Worm (Caenorhabditis elegans) whole organism, mixed stage, embryonic: Measurements from ENCODE around the gene C03G6.6.

Experiments
- bed-3 ChIP-seq: fragments of 200-800 bp; sonication (Bioruptor generic); optimal IDR thresholded peaks from 3 replicates; lab custom pipeline; 2018; ENCODE audit warnings: mild to moderate bottlenecking, missing genetic modification characterization, moderate library complexity, missing compliant biosample characterization
- blmp-1 ChIP-seq: fragments of 150-350 bp; optimal IDR thresholded peaks from 2 replicates; lab custom pipeline; 2014; ENCODE audit warnings: missing biosample characterization, missing genetic modification characterization
- ceh-43 ChIP-seq: fragments of 200-800 bp; sonication (Bioruptor generic); optimal IDR thresholded peaks from 2 replicates; lab custom pipeline; 2018; ENCODE audit warnings: mild to moderate bottlenecking, missing genetic modification characterization, moderate library complexity, missing compliant biosample characterization
- ces-1 ChIP-seq: fragments of 150-350 bp; optimal IDR thresholded peaks from 2 replicates; lab custom pipeline; 2014; ENCODE audit warnings: missing biosample characterization, missing genetic modification reagents, missing genetic modification characterization
- cnd-1 ChIP-seq: fragments of 200-800 bp; sonication (Bioruptor generic); optimal IDR thresholded peaks from 2 replicates; lab custom pipeline; 2018; ENCODE audit warnings: mild to moderate bottlenecking, missing genetic modification characterization, missing compliant biosample characterization
- drap-1 ChIP-seq: fragments of 200-800 bp; sonication (Bioruptor generic); optimal IDR thresholded peaks from 3 replicates; lab custom pipeline; 2018; ENCODE audit warnings: mild to moderate bottlenecking, missing genetic modification characterization, missing compliant biosample characterization
- elt-1 ChIP-seq: sonication (generic microtip); optimal IDR thresholded peaks from 2 replicates; lab custom pipeline; 2017; ENCODE audit warnings: missing genetic modification characterization, mild to moderate bottlenecking, missing compliant biosample characterization, antibody characterized with exemption, moderate library complexity, borderline replicate concordance; ENCODE audit not compliant: insufficient read depth
- elt-3 ChIP-seq: fragments of 150-350 bp; optimal IDR thresholded peaks from 2 replicates; lab custom pipeline; 2014; ENCODE audit warnings: missing biosample characterization, missing genetic modification characterization
- flh-1 ChIP-seq: fragments of 200-800 bp; sonication (Bioruptor generic); optimal IDR thresholded peaks from 2 replicates; lab custom pipeline; 2018; ENCODE audit warnings: mild to moderate bottlenecking, missing genetic modification characterization, moderate library complexity, missing compliant biosample characterization
- ham-2 ChIP-seq: fragments of 200-800 bp; sonication (Bioruptor generic); optimal IDR thresholded peaks from 2 replicates; lab custom pipeline; 2018; ENCODE audit warnings: mild to moderate bottlenecking, missing genetic modification characterization, missing compliant biosample characterization
- hlh-1 ChIP-seq: fragments of 150-350 bp; optimal IDR thresholded peaks from 2 replicates; lab custom pipeline; 2014; ENCODE audit warnings: missing biosample characterization, missing genetic modification reagents, missing genetic modification characterization
- lin-13 ChIP-seq: fragments of 150-350 bp; optimal IDR thresholded peaks from 2 replicates; lab custom pipeline; 2014; ENCODE audit warnings: missing biosample characterization, missing genetic modification characterization
- lin-32 ChIP-seq: fragments of 200-800 bp; sonication (Bioruptor generic); optimal IDR thresholded peaks from 2 replicates; lab custom pipeline; 2018; ENCODE audit warnings: mild to moderate bottlenecking, missing genetic modification characterization, missing compliant biosample characterization
- lsy-2 ChIP-seq: fragments of 150-350 bp; optimal IDR thresholded peaks from 2 replicates; lab custom pipeline; 2014; ENCODE audit warnings: missing biosample characterization, missing genetic modification characterization
- mab-5 ChIP-seq: fragments of 150-350 bp; optimal IDR thresholded peaks from 2 replicates; lab custom pipeline; 2014; ENCODE audit warnings: missing biosample characterization, missing genetic modification characterization
- mep-1 ChIP-seq: fragments of 150-350 bp; optimal IDR thresholded peaks from 2 replicates; lab custom pipeline; 2017; ENCODE audit warnings: missing biosample characterization, missing genetic modification reagents, missing genetic modification characterization, inconsistent platforms
- mls-2 ChIP-seq: sonication (generic microtip); optimal IDR thresholded peaks from 2 replicates; lab custom pipeline; 2016; ENCODE audit warnings: mild to moderate bottlenecking, missing genetic modification characterization, moderate library complexity, missing compliant biosample characterization
- nhr-2 ChIP-seq: fragments of 150-350 bp; optimal IDR thresholded peaks from 2 replicates; lab custom pipeline; 2014; ENCODE audit warnings: missing biosample characterization, missing genetic modification characterization
- nhr-237 ChIP-seq: fragments of 150-350 bp; optimal IDR thresholded peaks from 2 replicates; lab custom pipeline; 2014; ENCODE audit warnings: missing biosample characterization, missing genetic modification characterization
- nhr-28 ChIP-seq: fragments of 150-350 bp; optimal IDR thresholded peaks from 2 replicates; lab custom pipeline; 2014; ENCODE audit warnings: missing biosample characterization, missing genetic modification characterization
- pha-4 ChIP-seq: fragments of 150-350 bp; optimal IDR thresholded peaks from 2 replicates; lab custom pipeline; 2018; ENCODE audit warnings: missing biosample characterization, missing genetic modification reagents, missing genetic modification characterization
- sem-2 ChIP-seq: fragments of 200-800 bp; sonication (Bioruptor generic); optimal IDR thresholded peaks from 2 replicates; lab custom pipeline; 2018; ENCODE audit warnings: mild to moderate bottlenecking, missing genetic modification characterization, missing compliant biosample characterization
- sptf-1 ChIP-seq: sonication (generic microtip); optimal IDR thresholded peaks from 2 replicates; lab custom pipeline; 2017; ENCODE audit warnings: mild to moderate bottlenecking, missing genetic modification characterization, moderate library complexity, missing compliant biosample characterization
- tbx-8 ChIP-seq: fragments of 200-800 bp; sonication (Bioruptor generic); optimal IDR thresholded peaks from 2 replicates; lab custom pipeline; 2018; ENCODE audit warnings: mild to moderate bottlenecking, missing genetic modification characterization, moderate library complexity, missing compliant biosample characterization
- unc-39 ChIP-seq: fragments of 150-350 bp; optimal IDR thresholded peaks from 2 replicates; lab custom pipeline; 2014; ENCODE audit warnings: missing biosample characterization, missing genetic modification characterization
- unc-62 ChIP-seq: fragments of 150-350 bp; optimal IDR thresholded peaks from 2 replicates; lab custom pipeline; 2014; ENCODE audit warnings: missing biosample characterization, missing genetic modification reagents, missing genetic modification characterization
- zip-8 ChIP-seq: fragments of 150-350 bp; optimal IDR thresholded peaks from 2 replicates; lab custom pipeline; 2014; ENCODE audit warnings: missing biosample characterization, missing genetic modification characterization
- ztf-11 ChIP-seq: fragments of 150-350 bp; optimal IDR thresholded peaks from 2 replicates; lab custom pipeline; 2014; ENCODE audit warnings: missing biosample characterization, missing genetic modification characterization

C03G6.6 gene

ce11 chrV:7364951-7365350 is 7.7 kb downstream of the C03G6.6 start, which contains the start of gene exc-13:
Gene exc-13, plus strand, starts transcription at chrV:7365251.
- TF ChIP-seq elt-1 (tag; lab: Kevin White, UChicago) (no peak), cnd-1 (no peak), blmp-1 (tag; lab: Kevin White, UChicago) (no peak), nhr-2 (no peak), pha-4 (tag; lab: Kevin White, UChicago) (no peak), sem-2 (GFP tag; lab: Kevin White, UChicago) (no peak), lsy-2 (tag; lab: Kevin White, UChicago) (no peak), ceh-43 (GFP tag; lab: Kevin White, UChicago) (no peak), tbx-8 (GFP tag; lab: Kevin White, UChicago) (no peak), lin-32 (no peak), nhr-28 (no peak), unc-62 (GFP tag; lab: Kevin White, UChicago) (no peak), unc-39 (tag; lab: Kevin White, UChicago) (no peak)

- TF ChIP-seq cnd-1: no peak
- no peak for TF ChIP-seq tbx-8 (GFP tag; lab: Kevin White, UChicago)
- no peak for TF ChIP-seq unc-62 (GFP tag; lab: Kevin White, UChicago)
- TF ChIP-seq mab-5 (tag; lab: Kevin White, UChicago): no peak
- TF ChIP-seq drap-1 (GFP tag; lab: Kevin White, UChicago): no peak
- no peak for TF ChIP-seq lin-13
- TF ChIP-seq sptf-1 (tag; lab: Kevin White, UChicago): no peak
- TF ChIP-seq ces-1 (GFP tag; lab: Kevin White, UChicago): no peak
- no peak for TF ChIP-seq ztf-11 (tag; lab: Kevin White, UChicago)
- TF ChIP-seq nhr-28: no peak
- no peak for TF ChIP-seq flh-1 (GFP tag; lab: Kevin White, UChicago)
- no peak for TF ChIP-seq nhr-237 (tag; lab: Kevin White, UChicago)
- TF ChIP-seq zip-8 (tag; lab: Kevin White, UChicago): no peak
- TF ChIP-seq hlh-1 (tag; lab: Kevin White, UChicago): no peak
- TF ChIP-seq bed-3 (GFP tag; lab: Kevin White, UChicago): no peak
- no peak for TF ChIP-seq pha-4 (tag; lab: Kevin White, UChicago)
- TF ChIP-seq, all 35 proteins: peak for 0
These were observed 12.3 kb downstream of the C03G6.6 start, which contains the start of gene srj-14 for ce11 chrV:7369578-7369977. Gene srj-14, plus strand, starts transcription at chrV:7369708.

- no peak for TF ChIP-seq sptf-1 (tag; lab: Kevin White, UChicago)
- no peak for TF ChIP-seq ham-2
- no peak for TF ChIP-seq mep-1 (tag; lab: Kevin White, UChicago)
- TF ChIP-seq lsy-2 (tag; lab: Kevin White, UChicago): no peak
- no peak for TF ChIP-seq unc-62 (GFP tag; lab: Kevin White, UChicago)
- no peak for TF ChIP-seq bed-3 (GFP tag; lab: Kevin White, UChicago)
- TF ChIP-seq tbx-8 (GFP tag; lab: Kevin White, UChicago): no peak
- TF ChIP-seq flh-1 (GFP tag; lab: Kevin White, UChicago): no peak
- TF ChIP-seq mab-5 (tag; lab: Kevin White, UChicago): no peak
- no peak for TF ChIP-seq cnd-1
- TF ChIP-seq nhr-237 (tag; lab: Kevin White, UChicago): no peak
- TF ChIP-seq elt-1 (tag; lab: Kevin White, UChicago): no peak
- TF ChIP-seq blmp-1 (tag; lab: Kevin White, UChicago): no peak
These were observed 16.9 kb downstream of the C03G6.6 start, which contains the start of gene srx-56 for ce11 chrV:7374090-7374489. Gene srx-56, plus strand, starts transcription at chrV:7374390.

- TF ChIP-seq lsy-2 (tag; lab: Kevin White, UChicago) (no peak), mep-1 (tag; lab: Kevin White, UChicago) (no peak), bed-3 (GFP tag; lab: Kevin White, UChicago) (no peak), elt-3 (tag; lab: Kevin White, UChicago) (no peak), mls-2 (tag; lab: Kevin White, UChicago) (no peak)
These were observed 22.2 kb downstream of the C03G6.6 start, which contains the start of gene srsx-24 for ce11 chrV:7379384-7379783. Gene srsx-24, minus strand, starts transcription at chrV:7379484.

- TF ChIP-seq lin-13 (no peak), unc-62 (GFP tag; lab: Kevin White, UChicago) (no peak), flh-1 (GFP tag; lab: Kevin White, UChicago) (no peak), nhr-237 (tag; lab: Kevin White, UChicago) (no peak), ces-1 (GFP tag; lab: Kevin White, UChicago) (no peak), lin-32 (no peak), lsy-2 (tag; lab: Kevin White, UChicago) (no peak), hlh-1 (tag; lab: Kevin White, UChicago) (no peak)
These were observed 23.8 kb downstream of the C03G6.6 start, which contains the start of gene C03G6.17 for ce11 chrV:7381008-7381407. Gene C03G6.17, minus strand, starts transcription at chrV:7381108.
